Fruit fly (Drosophila melanogaster): ENCODE data around the gene CG13738.

The CG13738 gene

DNA sequence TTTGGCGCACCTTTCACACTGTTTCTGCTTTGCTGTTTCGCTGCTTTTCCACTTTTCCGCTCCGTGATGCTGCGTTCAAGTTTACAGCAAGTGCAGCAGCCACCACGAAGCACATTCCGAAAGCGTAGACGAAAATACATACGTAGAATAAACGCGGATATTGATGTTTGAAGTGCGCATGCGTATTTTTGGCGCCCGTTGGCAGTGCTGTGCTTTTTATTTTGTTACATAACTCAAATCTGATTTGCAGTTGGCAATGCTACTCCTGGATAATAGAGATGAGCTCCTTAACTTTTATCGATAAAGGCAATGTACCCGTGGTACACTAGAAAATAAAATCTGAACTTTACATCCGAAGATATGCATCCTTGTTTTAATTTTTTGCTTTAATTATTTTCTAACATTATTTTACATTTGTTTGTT, 33.4 kb upstream of the CG13738 start (continued):
- TF ChIP-seq Ets65A (GFP tag) (peak; percentile 39), CG10366 (GFP tag; IDR thresholded peaks at IDR 0.05) (peak; percentile 17; the same call in 1 of the 2 replicates), oc (tag; optimal IDR thresholded peaks at IDR 0.05) (no peak), cg (GFP tag; optimal IDR thresholded peaks at IDR 0.05) (peak; percentile 61), CG8944 (GFP tag; optimal IDR thresholded peaks at IDR 0.05) (peak; percentile 14), CG1832 (GFP tag; optimal IDR thresholded peaks at IDR 0.05) (no peak), lov (optimal IDR thresholded peaks at IDR 0.05) (no peak), lov (GFP tag; IDR thresholded peaks at IDR 0.05) (peak; percentile 13; the same call in 1 of the 3 replicates), Dp (GFP tag; optimal IDR thresholded peaks at IDR 0.05) (peak; percentile 14), nerfin-1 (tag; optimal IDR thresholded peaks at IDR 0.05) (peak; percentile 38), CG11695 (GFP tag; IDR thresholded peaks at IDR 0.05) (peak; percentile 39; the same call in 1 of the 3 replicates), tgo (GFP tag; IDR thresholded peaks at IDR 0.05) (0 out of 3 replicates have a peak, but pooled peaks have one; percentile 18), CG14710 (tag; optimal IDR thresholded peaks at IDR 0.05) (peak; percentile 7), CG2120 (GFP tag; optimal IDR thresholded peaks at IDR 0.05) (peak; percentile 45), ewg (GFP tag; optimal IDR thresholded peaks at IDR 0.05) (peak; percentile 94), ci (GFP tag; IDR thresholded peaks at IDR 0.05) (peak; percentile 51; the same call in 1 of the 3 replicates), bsh (GFP tag; optimal IDR thresholded peaks at IDR 0.05) (no peak), Dref (GFP tag; IDR thresholded peaks at IDR 0.05) (peak; percentile 55), chinmo (GFP tag; IDR thresholded peaks at IDR 0.05; ENCODE audit: partially characterized antibody) (peak; percentile 88; the same call in 2 of the 4 replicates), disco-r (GFP tag; optimal IDR thresholded peaks at IDR 0.05) (no peak), Pdp1 (GFP tag; optimal IDR thresholded peaks at IDR 0.05) (peak in 1 of 2 experiments; percentile 100)

DNA sequence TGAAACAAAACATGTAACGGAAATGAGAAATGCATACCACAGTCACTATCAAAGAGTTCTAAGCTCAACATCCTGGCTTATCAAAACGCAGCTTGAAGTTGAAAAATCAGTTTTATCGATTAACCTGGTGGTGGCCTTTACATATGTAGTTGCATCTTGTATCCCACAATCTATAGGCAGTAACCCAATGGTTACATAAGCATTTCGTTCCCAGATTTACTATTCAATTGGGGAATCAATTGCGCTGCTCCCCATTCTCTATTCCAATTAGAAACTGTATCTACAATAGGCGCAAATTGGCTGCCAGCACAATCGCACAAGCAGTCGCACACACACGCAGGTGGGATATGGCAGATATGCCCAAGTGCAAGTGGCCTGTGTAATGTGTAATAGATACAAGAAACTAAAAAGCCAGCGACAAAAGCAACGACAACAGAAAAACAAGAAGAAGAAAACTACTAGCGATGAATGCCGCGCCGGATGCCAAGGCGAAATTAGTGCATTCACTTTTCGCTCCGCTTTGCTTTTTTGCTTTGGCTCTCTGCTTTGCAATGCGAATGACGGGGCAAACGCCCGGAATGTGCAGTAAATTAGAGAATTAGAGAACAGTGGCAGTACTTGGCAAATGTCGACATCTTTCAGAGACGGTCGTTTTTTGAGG, 32.5 kb upstream of the CG13738 start:
- peak; percentile 25 for TF ChIP-seq psq (GFP tag; optimal IDR thresholded peaks at IDR 0.05)
- 0 out of 3 replicates have a peak, but pooled peaks have one; percentile 19 for TF ChIP-seq zfh1 (GFP tag; IDR thresholded peaks at IDR 0.05)
- peak; percentile 32 for TF ChIP-seq Med (GFP tag)
- TF ChIP-seq insv (GFP tag; optimal IDR thresholded peaks at IDR 0.05): peak in 1 of 2 experiments; percentile 0
- TF ChIP-seq Pdp1 (GFP tag; optimal IDR thresholded peaks at IDR 0.05): peak in 1 of 2 experiments; percentile 91
- no peak for TF ChIP-seq Sry-δ (GFP tag; optimal IDR thresholded peaks at IDR 0.05)
- no peak for TF ChIP-seq CG12071 (GFP tag; optimal IDR thresholded peaks at IDR 0.05)
- TF ChIP-seq CG14965 (GFP tag; optimal IDR thresholded peaks at IDR 0.05; ENCODE audit: borderline replicate concordance): no peak
- 0 out of 2 replicates have a peak, but pooled peaks have one; percentile 8 for TF ChIP-seq bbx (GFP tag; IDR thresholded peaks at IDR 0.05; ENCODE audit: partially characterized antibody)
- no peak for TF ChIP-seq CG10543 (GFP tag; optimal IDR thresholded peaks at IDR 0.05)
- TF ChIP-seq CG17385 (GFP tag; optimal IDR thresholded peaks at IDR 0.05): peak; percentile 57

DNA sequence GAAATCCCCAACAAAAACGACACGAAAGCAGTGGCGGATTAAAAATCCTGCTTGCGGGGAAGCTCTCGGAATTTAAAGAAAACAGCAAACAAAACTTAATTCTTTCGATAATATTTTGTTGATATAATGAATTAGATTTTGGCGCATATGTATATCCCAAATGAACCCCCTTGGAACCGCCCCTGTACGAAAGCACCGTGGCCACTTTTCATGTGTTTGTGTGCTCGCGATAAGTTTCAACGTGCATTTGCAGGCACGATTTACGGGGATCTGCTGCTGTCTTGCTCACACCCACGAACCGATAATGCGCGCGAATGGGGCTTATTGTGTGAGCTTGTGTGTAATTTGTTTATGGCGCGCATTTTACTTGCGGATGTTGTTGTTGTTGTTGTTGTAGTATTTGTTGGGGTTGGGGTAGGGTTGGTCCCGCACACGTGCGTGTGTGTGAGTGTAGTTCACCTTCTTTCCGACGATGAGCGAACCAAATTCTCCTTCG, 31.7 kb upstream of the CG13738 start:
- TF ChIP-seq scrt (GFP tag; optimal IDR thresholded peaks at IDR 0.05) (peak; percentile 86), CG11695 (GFP tag; IDR thresholded peaks at IDR 0.05) (peak; percentile 77), NC2β (GFP tag; optimal IDR thresholded peaks at IDR 0.05) (peak; percentile 92), otp (GFP tag; IDR thresholded peaks at IDR 0.05) (peak; percentile 96), p53 (GFP tag; optimal IDR thresholded peaks at IDR 0.05) (peak; percentile 87), crol (GFP tag; IDR thresholded peaks at IDR 0.05) (peak; percentile 66), CG30403 (GFP tag; optimal IDR thresholded peaks at IDR 0.05) (peak; percentile 97), Kr (GFP tag; optimal IDR thresholded peaks at IDR 0.05) (no peak), zf30C (GFP tag; optimal IDR thresholded peaks at IDR 0.05) (no peak), schlank (tag; optimal IDR thresholded peaks at IDR 0.05) (peak; percentile 91), tll (GFP tag; optimal IDR thresholded peaks at IDR 0.05) (no peak), en (GFP tag; optimal IDR thresholded peaks at IDR 0.05) (peak; percentile 92), tap (tag; optimal IDR thresholded peaks at IDR 0.05) (peak; percentile 95), chif (GFP tag; optimal IDR thresholded peaks at IDR 0.05) (peak; percentile 95 to 96), ham (GFP tag; IDR thresholded peaks at IDR 0.05) (peak; percentile 78), Spps (tag; optimal IDR thresholded peaks at IDR 0.05) (peak; percentile 58), CG12659 (GFP tag; optimal IDR thresholded peaks at IDR 0.05) (peak; percentile 96)

All from whole organism, embryonic.